Fruit fly (Drosophila melanogaster) S2 (cell line): ENCODE data around the gene obst-H.

ENCODE experiments used
- CG8478 ChIP-seq: fragments of >200 bp; optimal IDR thresholded peaks from 2 replicates; lab custom pipeline; 2018
- CTCF ChIP-seq, 2 experiments: fragments of >200 bp; optimal IDR thresholded peaks; 2 replicates each; lab custom pipeline; 2018

Gene obst-H

dm6 chr3L:15543467-15543866 lies 14.4 kb upstream of the obst-H start:
- TF ChIP-seq CTCF (optimal IDR thresholded peaks at IDR 0.05; lab: Kevin White, UChicago) (no peak), CG8478 (lab: Kevin White, UChicago) (no peak)

dm6 chr3L:15543049-15543448 lies 14.0 kb upstream of the obst-H start:
- TF ChIP-seq CG8478 (lab: Kevin White, UChicago) (no peak), CTCF (optimal IDR thresholded peaks at IDR 0.05; lab: Kevin White, UChicago) (no peak)

- TF ChIP-seq CTCF (optimal IDR thresholded peaks at IDR 0.05; lab: Kevin White, UChicago) (no peak), CG8478 (lab: Kevin White, UChicago) (no peak)
Observed at dm6 chr3L:15541281-15541680, 12.2 kb upstream of the obst-H start.

dm6 chr3L:15540682-15541081 lies 11.6 kb upstream of the obst-H start:
- TF ChIP-seq CTCF (optimal IDR thresholded peaks at IDR 0.05; lab: Kevin White, UChicago) (no peak), CG8478 (lab: Kevin White, UChicago) (no peak)

- TF ChIP-seq CTCF (optimal IDR thresholded peaks at IDR 0.05; lab: Kevin White, UChicago), result no peak
- TF ChIP-seq CG8478 (lab: Kevin White, UChicago), result no peak
Observed at dm6 chr3L:15539903-15540409, 10.9 kb upstream of the obst-H start.

- no peak for TF ChIP-seq CG8478 (lab: Kevin White, UChicago)
- TF ChIP-seq CTCF (optimal IDR thresholded peaks at IDR 0.05; lab: Kevin White, UChicago), result no peak
Observed at dm6 chr3L:15538582-15539490, 9.8 kb upstream of the obst-H start.

- TF ChIP-seq CTCF (optimal IDR thresholded peaks at IDR 0.05; lab: Kevin White, UChicago) (no peak), CG8478 (lab: Kevin White, UChicago) (no peak)
Observed at dm6 chr3L:15537916-15538581, 9.0 kb upstream of the obst-H start.

- TF ChIP-seq CG8478 (lab: Kevin White, UChicago), result no peak
- TF ChIP-seq CTCF (optimal IDR thresholded peaks at IDR 0.05; lab: Kevin White, UChicago), result no peak
Observed at dm6 chr3L:15536550-15536949, 7.5 kb upstream of the obst-H start.

- no peak for TF ChIP-seq CG8478 (lab: Kevin White, UChicago)
- TF ChIP-seq CTCF (optimal IDR thresholded peaks at IDR 0.05; lab: Kevin White, UChicago), result no peak
Observed at dm6 chr3L:15535800-15536225, 6.8 kb upstream of the obst-H start.

- no peak for TF ChIP-seq CTCF (optimal IDR thresholded peaks at IDR 0.05; lab: Kevin White, UChicago)
- no peak for TF ChIP-seq CG8478 (lab: Kevin White, UChicago)
Observed at dm6 chr3L:15535228-15535598, 6.2 kb upstream of the obst-H start, which contains the start of gene CrebA. TSS of gene CrebA (plus strand) at chr3L:15535395.

dm6 chr3L:15534274-15535227 lies 5.5 kb upstream of the obst-H start:
- no peak for TF ChIP-seq CTCF (optimal IDR thresholded peaks at IDR 0.05; lab: Kevin White, UChicago)
- no peak for TF ChIP-seq CG8478 (lab: Kevin White, UChicago)

dm6 chr3L:15533402-15534129 lies 4.5 kb upstream of the obst-H start:
- no peak for TF ChIP-seq CTCF (optimal IDR thresholded peaks at IDR 0.05; lab: Kevin White, UChicago)
- no peak for TF ChIP-seq CG8478 (lab: Kevin White, UChicago)

dm6 chr3L:15532368-15533030 lies 3.5 kb upstream of the obst-H start:
- TF ChIP-seq CG8478 (lab: Kevin White, UChicago), result no peak
- no peak for TF ChIP-seq CTCF (optimal IDR thresholded peaks at IDR 0.05; lab: Kevin White, UChicago)
